Worm (Caenorhabditis elegans) whole organism, L2 larva: Measurements from ENCODE around the gene ceh-28.

Experiments used
- Y55F3AM.14 ChIP-seq: fragments of 200-800 bp; sonication (Bioruptor generic); optimal IDR thresholded peaks from 2 replicates; lab custom pipeline; 2018; ENCODE audit warnings: mild to moderate bottlenecking, missing genetic modification characterization, missing compliant biosample characterization
- ZK546.5 ChIP-seq: sonication (generic microtip); optimal IDR thresholded peaks from 2 replicates; lab custom pipeline; 2017; ENCODE audit warnings: missing biosample characterization, missing genetic modification characterization
- ceh-82 ChIP-seq: fragments of 150-350 bp; optimal IDR thresholded peaks from 2 replicates; lab custom pipeline; 2014; ENCODE audit warnings: missing biosample characterization, missing genetic modification characterization
- elt-1 ChIP-seq: fragments of 150-350 bp; optimal IDR thresholded peaks from 2 replicates; lab custom pipeline; 2014; ENCODE audit warnings: missing biosample characterization, missing genetic modification characterization
- elt-3 ChIP-seq: sonication (generic microtip); optimal IDR thresholded peaks from 2 replicates; lab custom pipeline; 2017; ENCODE audit warnings: missing biosample characterization, missing genetic modification characterization
- lin-39 ChIP-seq: fragments of 150-350 bp; optimal IDR thresholded peaks from 2 replicates; lab custom pipeline; 2014; ENCODE audit warnings: missing biosample characterization, missing genetic modification reagents, missing genetic modification characterization
- lsy-2 ChIP-seq, 2 experiments: fragments of 150-350 bp in 1 of 2; sonication (generic microtip) in 1 of 2; optimal IDR thresholded peaks; 2 replicates each; lab custom pipeline; 2014 to 2017; ENCODE audit warnings: missing biosample characterization in 2 of 2, missing genetic modification characterization in 2 of 2
- nhr-129 ChIP-seq: fragments of 150-350 bp; optimal IDR thresholded peaks from 2 replicates; lab custom pipeline; 2014; ENCODE audit warnings: missing biosample characterization, missing genetic modification characterization
- unc-39 ChIP-seq: fragments of 150-350 bp; optimal IDR thresholded peaks from 2 replicates; lab custom pipeline; 2014; ENCODE audit warnings: missing biosample characterization, missing genetic modification characterization
- ztf-4 ChIP-seq: fragments of 150-350 bp; optimal IDR thresholded peaks from 2 replicates; lab custom pipeline; 2014; ENCODE audit warnings: missing biosample characterization, missing genetic modification characterization

ce11 chrX:13061366-13061765, 13.1 kb upstream of the ceh-28 start:
- TF ChIP-seq elt-3 (tag; lab: Kevin White, UChicago) (no peak), lsy-2 (tag; optimal IDR thresholded peaks at IDR 0.05; lab: Kevin White, UChicago) (no peak), nhr-129 (tag; lab: Kevin White, UChicago) (no peak), lin-39 (tag; lab: Kevin White, UChicago) (no peak), ZK546.5 (tag; lab: Kevin White, UChicago) (no peak), elt-1 (tag; lab: Kevin White, UChicago) (no peak), Y55F3AM.14 (GFP tag; lab: Kevin White, UChicago) (no peak), unc-39 (tag; lab: Kevin White, UChicago) (no peak), ztf-4 (no peak), ceh-82 (tag; lab: Kevin White, UChicago) (no peak)
